Worm (Caenorhabditis elegans) whole organism, midembryonic: ENCODE data around the gene H40L08.3.

ENCODE experiments used
- T22C8.4 ChIP-seq: fragments of 200-800 bp; sonication (Bioruptor generic); IDR thresholded peaks from 2 replicates; pipeline ENCODE4 v1.3.6; 2022; ENCODE audit warnings: missing genetic modification characterization, missing compliant biosample characterization
- cog-1 ChIP-seq: sonication (generic microtip); optimal IDR thresholded peaks from 2 replicates; lab custom pipeline; 2016; ENCODE audit warnings: missing genetic modification characterization, missing compliant biosample characterization
- flt-1 ChIP-seq: fragments of 200-800 bp; sonication (Bioruptor generic); IDR thresholded peaks from 2 replicates; pipeline ENCODE4 v1.3.6; 2022; ENCODE audit warnings: missing genetic modification characterization, missing compliant biosample characterization
- klf-2 ChIP-seq: fragments of 200-800 bp; sonication (Bioruptor generic); conservative IDR thresholded peaks from 2 replicates; pipeline ENCODE4 v1.3.6; 2022; ENCODE audit warnings: missing genetic modification reagents, missing genetic modification characterization, missing compliant biosample characterization
- med-1 ChIP-seq: sonication (generic microtip); optimal IDR thresholded peaks from 2 replicates; lab custom pipeline; 2017; ENCODE audit warnings: missing genetic modification characterization, mild to moderate bottlenecking, missing compliant biosample characterization, antibody characterized with exemption, missing genetic modification reagents; ENCODE audit not compliant: insufficient read depth
- ref-1 ChIP-seq: fragments of 200-800 bp; sonication (Bioruptor generic); conservative IDR thresholded peaks from 2 replicates; pipeline ENCODE4 v1.3.6; 2022; ENCODE audit warnings: missing genetic modification reagents, missing genetic modification characterization, missing compliant biosample characterization
- ztf-23 ChIP-seq: fragments of 200-800 bp; sonication (Bioruptor generic); IDR thresholded peaks from 2 replicates; pipeline ENCODE4 v1.3.6; 2022; ENCODE audit warnings: missing genetic modification reagents, missing genetic modification characterization, missing compliant biosample characterization
- ztf-29 ChIP-seq: fragments of 200-800 bp; sonication (Bioruptor generic); IDR thresholded peaks from 2 replicates; pipeline ENCODE4 v1.3.6; 2022; ENCODE audit warnings: missing genetic modification reagents, missing genetic modification characterization, missing compliant biosample characterization

- TF ChIP-seq ztf-29 (GFP tag; lab: Robert Waterston, UW) (no peak), cog-1 (peak; percentile 3), ztf-23 (0 out of 2 replicates have a peak, but pooled peaks have one; percentile 26), T22C8.4 (GFP tag; lab: Robert Waterston, UW) (no peak), ref-1 (no peak), med-1 (no peak), flt-1 (0 out of 2 replicates have a peak, but pooled peaks have one; percentile 12), klf-2 (no peak)
These were observed 24.6 kb upstream of the H40L08.3 start, which contains the start of gene dhhc-1 for ce11 chrX:15100369-15100963.
